Fruit fly (Drosophila melanogaster): ENCODE measurements around the gene CG2991.

Gene CG2991

dm6 chr2L:2909495-2909894 lies 52.5 kb downstream of the CG2991 start (continued):
- TF ChIP-seq sim (GFP tag; IDR thresholded peaks at IDR 0.05) = no peak
- no peak for TF ChIP-seq vvl (GFP tag; IDR thresholded peaks at IDR 0.05)
- no peak for TF ChIP-seq CG43689 (GFP tag; IDR thresholded peaks at IDR 0.05)
- no peak for TF ChIP-seq toy (GFP tag; IDR thresholded peaks at IDR 0.05)
- TF ChIP-seq Abd-B (GFP tag; optimal IDR thresholded peaks at IDR 0.05) = no peak
- no peak for TF ChIP-seq Stat92E (GFP tag; optimal IDR thresholded peaks at IDR 0.05)
- peak; percentile 44 for TF ChIP-seq HLHmδ (GFP tag; optimal IDR thresholded peaks at IDR 0.05)
- 0 out of 2 replicates have a peak, but pooled peaks have one; percentile 15 for TF ChIP-seq Nf-YA (GFP tag; IDR thresholded peaks at IDR 0.05)
- TF ChIP-seq CG11695 (GFP tag; IDR thresholded peaks at IDR 0.05) = no peak
- no peak for TF ChIP-seq schlank (tag; optimal IDR thresholded peaks at IDR 0.05)
- no peak for TF ChIP-seq E2f1 (GFP tag; IDR thresholded peaks at IDR 0.05)
- peak; percentile 2 for TF ChIP-seq CG13296 (GFP tag; optimal IDR thresholded peaks at IDR 0.05)
- TF ChIP-seq abd-A (tag; optimal IDR thresholded peaks at IDR 0.05) = peak; percentile 12
- no peak for TF ChIP-seq fd64A (GFP tag; optimal IDR thresholded peaks at IDR 0.05)
- peak; percentile 42; the same call in 1 of the 3 replicates for TF ChIP-seq ci (GFP tag; IDR thresholded peaks at IDR 0.05)
- no peak for TF ChIP-seq Blimp-1 (GFP tag; optimal IDR thresholded peaks at IDR 0.05)
- peak; percentile 8 for TF ChIP-seq Hmr (GFP tag; optimal IDR thresholded peaks at IDR 0.05)
- TF ChIP-seq CG17328 (GFP tag; IDR thresholded peaks at IDR 0.05) = no peak
- TF ChIP-seq cas (GFP tag; IDR thresholded peaks at IDR 0.05) = no peak
- no peak for TF ChIP-seq eyg (GFP tag; optimal IDR thresholded peaks at IDR 0.05)
- TF ChIP-seq knrl (GFP tag; IDR thresholded peaks at IDR 0.05; ENCODE audit: partially characterized antibody) = no peak
- no peak for TF ChIP-seq CG4360 (GFP tag; IDR thresholded peaks at IDR 0.05)
- no peak for TF ChIP-seq Dll (GFP tag; IDR thresholded peaks at IDR 0.05; ENCODE audit: partially characterized antibody)
- no peak for TF ChIP-seq Mad (GFP tag; optimal IDR thresholded peaks at IDR 0.05)
- no peak for TF ChIP-seq CG1233 (GFP tag; optimal IDR thresholded peaks at IDR 0.05)
- TF ChIP-seq h (optimal IDR thresholded peaks at IDR 0.05) = no peak
- TF ChIP-seq CG12219 (GFP tag; optimal IDR thresholded peaks at IDR 0.05) = no peak
- no peak for TF ChIP-seq Nf-YB (GFP tag; optimal IDR thresholded peaks at IDR 0.05)
- no peak for TF ChIP-seq Six4 (GFP tag; optimal IDR thresholded peaks at IDR 0.05)
- TF ChIP-seq wor (GFP tag; IDR thresholded peaks at IDR 0.05) = no peak
- TF ChIP-seq Doc3 (GFP tag; IDR thresholded peaks at IDR 0.05; ENCODE audit: partially characterized antibody) = no peak
- no peak for TF ChIP-seq pnt (GFP tag; optimal IDR thresholded peaks at IDR 0.05)
- TF ChIP-seq sna (GFP tag; IDR thresholded peaks at IDR 0.05; ENCODE audit: partially characterized antibody) = no peak
- TF ChIP-seq CG7786 (GFP tag; optimal IDR thresholded peaks at IDR 0.05) = no peak
- no peak for TF ChIP-seq CG4617 (GFP tag; optimal IDR thresholded peaks at IDR 0.05; ENCODE audit: borderline replicate concordance)
- no peak for TF ChIP-seq Oaz (GFP tag; IDR thresholded peaks at IDR 0.05)
- peak; percentile 20 for TF ChIP-seq wek (GFP tag; optimal IDR thresholded peaks at IDR 0.05)
- TF ChIP-seq CG9876 (GFP tag; optimal IDR thresholded peaks at IDR 0.05) = no peak
- TF ChIP-seq Rx (GFP tag; IDR thresholded peaks at IDR 0.05) = no peak
- TF ChIP-seq slou (GFP tag; optimal IDR thresholded peaks at IDR 0.05) = no peak
- no peak for TF ChIP-seq run (tag; optimal IDR thresholded peaks at IDR 0.05)
- TF ChIP-seq Xrp1 (GFP tag; IDR thresholded peaks at IDR 0.05) = no peak
- TF ChIP-seq Camta (GFP tag; optimal IDR thresholded peaks at IDR 0.05) = no peak
- TF ChIP-seq CG9932 (GFP tag; IDR thresholded peaks at IDR 0.05) = no peak
- no peak for TF ChIP-seq CG3281 (GFP tag; optimal IDR thresholded peaks at IDR 0.05)
- TF ChIP-seq CG12071 (GFP tag; optimal IDR thresholded peaks at IDR 0.05) = peak; percentile 27
- TF ChIP-seq CG30020 (tag; optimal IDR thresholded peaks at IDR 0.05) = no peak
- TF ChIP-seq CG11093 (GFP tag; IDR thresholded peaks at IDR 0.05) = no peak
- TF ChIP-seq CG14667 (GFP tag; IDR thresholded peaks at IDR 0.05) = no peak
- no peak for TF ChIP-seq fru (optimal IDR thresholded peaks at IDR 0.05)
- TF ChIP-seq crol (GFP tag; IDR thresholded peaks at IDR 0.05) = no peak
- no peak for TF ChIP-seq NC2β (GFP tag; optimal IDR thresholded peaks at IDR 0.05)
- no peak for TF ChIP-seq Med (GFP tag)

All from whole organism, embryonic.